Fruit fly (Drosophila melanogaster): Measurements from ENCODE around the gene Or33a.

The Or33a gene

dm6 chr2L:11934205-11934604 is at the start of gene Or33a:
Gene Or33a, plus strand, starts transcription at chr2L:11934505.
- no peak for TF ChIP-seq Dek (tag; optimal IDR thresholded peaks at IDR 0.05)
- TF ChIP-seq CG17186 (GFP tag; optimal IDR thresholded peaks at IDR 0.05), result no peak
- no peak for TF ChIP-seq luna (GFP tag; optimal IDR thresholded peaks at IDR 0.05)
- TF ChIP-seq MESR4 (GFP tag; optimal IDR thresholded peaks at IDR 0.05), result no peak
- TF ChIP-seq Ssrp (tag; optimal IDR thresholded peaks at IDR 0.05), result no peak
- TF ChIP-seq CTCF (GFP tag; optimal IDR thresholded peaks at IDR 0.05), result no peak

dm6 chr2L:11893269-11893668 is 41.0 kb upstream of the Or33a start:
- TF ChIP-seq dysf (GFP tag; IDR thresholded peaks at IDR 0.05) (no peak), scrt (GFP tag; optimal IDR thresholded peaks at IDR 0.05) (peak; percentile 50), CG5953 (GFP tag; IDR thresholded peaks at IDR 0.05) (no peak), CG32772 (GFP tag; IDR thresholded peaks at IDR 0.05) (no peak), run (tag; optimal IDR thresholded peaks at IDR 0.05) (no peak), Aef1 (GFP tag; IDR thresholded peaks at IDR 0.05) (no peak), gsb (GFP tag; IDR thresholded peaks at IDR 0.05) (no peak), CG2199 (GFP tag; IDR thresholded peaks at IDR 0.05) (no peak), onecut (GFP tag; IDR thresholded peaks at IDR 0.05) (peak; percentile 56)

dm6 chr2L:11902483-11902882 is 31.8 kb upstream of the Or33a start:
- TF ChIP-seq bigmax (GFP tag; optimal IDR thresholded peaks at IDR 0.05) (no peak), Ravus (GFP tag; IDR thresholded peaks at IDR 0.05) (no peak), Asciz (GFP tag; optimal IDR thresholded peaks at IDR 0.05) (peak; percentile 3), vvl (GFP tag; IDR thresholded peaks at IDR 0.05) (no peak; the same call in 1 of the 2 replicates), pan (optimal IDR thresholded peaks at IDR 0.05) (no peak), pan (GFP tag; optimal IDR thresholded peaks at IDR 0.05 in 1 of 2, IDR thresholded peaks at IDR 0.05 in 1 of 2) (peak in 1 of 2 experiments; percentile 36), Doc2 (GFP tag; IDR thresholded peaks at IDR 0.05) (no peak), gcm (GFP tag; optimal IDR thresholded peaks at IDR 0.05) (no peak), CG14965 (GFP tag; optimal IDR thresholded peaks at IDR 0.05; ENCODE audit: borderline replicate concordance) (no peak), CG18599 (GFP tag; optimal IDR thresholded peaks at IDR 0.05) (peak; percentile 80), CG1792 (GFP tag; optimal IDR thresholded peaks at IDR 0.05) (no peak), dysf (GFP tag; IDR thresholded peaks at IDR 0.05) (peak; percentile 62; the same call in 1 of the 3 replicates), lilli (GFP tag; optimal IDR thresholded peaks at IDR 0.05) (peak; percentile 51), CG3407 (GFP tag; optimal IDR thresholded peaks at IDR 0.05) (no peak), dm (GFP tag; optimal IDR thresholded peaks at IDR 0.05) (no peak), bcd (GFP tag; optimal IDR thresholded peaks at IDR 0.05) (no peak), Dref (GFP tag; IDR thresholded peaks at IDR 0.05) (no peak), CG3281 (GFP tag; optimal IDR thresholded peaks at IDR 0.05) (peak; percentile 36), mirr (GFP tag; optimal IDR thresholded peaks at IDR 0.05) (no peak), org-1 (GFP tag; optimal IDR thresholded peaks at IDR 0.05) (peak; percentile 7), CG11695 (GFP tag; IDR thresholded peaks at IDR 0.05) (no peak), CG10565 (GFP tag; optimal IDR thresholded peaks at IDR 0.05) (no peak), CG1647 (GFP tag; optimal IDR thresholded peaks at IDR 0.05) (no peak), rib (GFP tag; IDR thresholded peaks at IDR 0.05) (no peak), CG7271 (tag; optimal IDR thresholded peaks at IDR 0.05) (no peak), CG10209 (GFP tag; optimal IDR thresholded peaks at IDR 0.05) (no peak), Pdp1 (GFP tag; optimal IDR thresholded peaks at IDR 0.05) (no peak), row (GFP tag; IDR thresholded peaks at IDR 0.05) (no peak; the same call in 1 of the 3 replicates), chn (GFP tag; optimal IDR thresholded peaks at IDR 0.05) (no peak), Gug (GFP tag; IDR thresholded peaks at IDR 0.05) (0 out of 4 replicates have a peak, but pooled peaks have one; percentile 14), CG2120 (GFP tag; optimal IDR thresholded peaks at IDR 0.05) (peak; percentile 61), CG15011 (GFP tag; optimal IDR thresholded peaks at IDR 0.05) (no peak), CG8089 (GFP tag; optimal IDR thresholded peaks at IDR 0.05) (no peak), peb (GFP tag; IDR thresholded peaks at IDR 0.05) (no peak), Max (GFP tag; optimal IDR thresholded peaks at IDR 0.05) (no peak), CG15601 (tag; optimal IDR thresholded peaks at IDR 0.05) (no peak)

Data from whole organism, embryonic.